Fruit fly (Drosophila melanogaster): ENCODE data around the gene CG1077.
A peak's percentile ranks its signal among the peaks of the same experiment; 100 is the strongest.

Gene CG1077

dm6 chr3R:6187015-6187414 lies 19.7 kb downstream of the CG1077 start, which contains the start of gene NPFR (continued):
- TF ChIP-seq crp (GFP tag; optimal IDR thresholded peaks at IDR 0.05) (peak in 1 of 2 experiments; percentile 47), CG7372 (GFP tag; IDR thresholded peaks at IDR 0.05) (0 out of 2 replicates have a peak, but pooled peaks have one; percentile 30), scrt (GFP tag; optimal IDR thresholded peaks at IDR 0.05) (peak; percentile 59)

- peak; percentile 51 for TF ChIP-seq Blimp-1 (GFP tag; optimal IDR thresholded peaks at IDR 0.05)
- TF ChIP-seq CG5180 (GFP tag; optimal IDR thresholded peaks at IDR 0.05) = no peak
- peak in 1 of 2 experiments; percentile 49 for TF ChIP-seq Pdp1 (GFP tag; optimal IDR thresholded peaks at IDR 0.05)
- peak; percentile 64 for TF ChIP-seq Ets65A (GFP tag)
These were observed 29.1 kb downstream of the CG1077 start for dm6 chr3R:6196416-6196815.

DNA sequence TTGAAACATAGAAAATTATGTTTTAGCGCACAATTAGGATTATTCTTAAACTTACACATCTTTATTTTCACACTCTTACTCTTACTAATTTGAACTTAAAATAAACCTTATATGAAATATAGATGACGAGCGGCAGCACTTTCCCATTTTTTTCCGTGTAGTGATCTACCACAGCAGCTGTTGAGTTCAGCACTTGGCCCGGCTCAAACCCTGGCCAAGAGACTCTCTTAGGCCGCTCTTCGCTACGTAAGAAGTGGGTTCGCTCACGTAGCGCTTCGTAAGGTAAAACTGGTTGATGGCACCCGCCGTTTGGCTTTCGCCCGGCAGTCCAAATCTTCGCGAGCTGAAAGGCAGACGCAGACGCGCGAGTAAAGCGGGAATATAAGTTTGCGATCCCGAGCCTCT lies 31.2 kb downstream of the CG1077 start, which contains the start of gene Osi24:
Gene Osi24 (plus strand): TSS at position 324 of the 405 bp plus-strand sequence.
- TF ChIP-seq CG1603 (tag; optimal IDR thresholded peaks at IDR 0.05) (peak; percentile 74), Aef1 (GFP tag; IDR thresholded peaks at IDR 0.05) (peak; percentile 36; the same call in 1 of the 3 replicates), CG8924 (tag; optimal IDR thresholded peaks at IDR 0.05) (no peak), ro (GFP tag; IDR thresholded peaks at IDR 0.05) (0 out of 2 replicates have a peak, but pooled peaks have one; percentile 14), jigr1 (GFP tag; IDR thresholded peaks at IDR 0.05) (0 out of 3 replicates have a peak, but pooled peaks have one; percentile 39), CG31388 (GFP tag; optimal IDR thresholded peaks at IDR 0.05) (no peak), CG10959 (GFP tag; IDR thresholded peaks at IDR 0.05) (no peak), CTCF (GFP tag; optimal IDR thresholded peaks at IDR 0.05) (no peak), NfI (GFP tag; optimal IDR thresholded peaks at IDR 0.05) (peak; percentile 21), ranshi (GFP tag; IDR thresholded peaks at IDR 0.05) (peak; percentile 51), CG13424 (tag; optimal IDR thresholded peaks at IDR 0.05) (peak; percentile 52), Camta (GFP tag; optimal IDR thresholded peaks at IDR 0.05) (peak; percentile 44), sr (GFP tag; IDR thresholded peaks at IDR 0.05) (no peak), insv (GFP tag; optimal IDR thresholded peaks at IDR 0.05) (no peak), Max (GFP tag; optimal IDR thresholded peaks at IDR 0.05) (peak; percentile 15), wdn (GFP tag; IDR thresholded peaks at IDR 0.05) (0 out of 2 replicates have a peak, but pooled peaks have one; percentile 13), CG18599 (GFP tag; optimal IDR thresholded peaks at IDR 0.05) (peak; percentile 38), CG10979 (tag; optimal IDR thresholded peaks at IDR 0.05) (peak; percentile 60), CG10366 (GFP tag; IDR thresholded peaks at IDR 0.05) (peak; percentile 64), al (GFP tag; IDR thresholded peaks at IDR 0.05) (peak; percentile 22; the same call in 1 of the 2 replicates), H15 (GFP tag; IDR thresholded peaks at IDR 0.05) (peak; percentile 49; the same call in 1 of the 3 replicates), Spps (tag; optimal IDR thresholded peaks at IDR 0.05) (no peak), jumu (GFP tag; optimal IDR thresholded peaks at IDR 0.05) (peak; percentile 36), CG12071 (GFP tag; optimal IDR thresholded peaks at IDR 0.05) (no peak), CG5953 (GFP tag; IDR thresholded peaks at IDR 0.05) (peak; percentile 60; the same call in 1 of the 2 replicates), CG34224 (GFP tag; IDR thresholded peaks at IDR 0.05; ENCODE audit: partially characterized antibody) (no peak), hkb (optimal IDR thresholded peaks at IDR 0.05) (no peak), hkb (GFP tag; IDR thresholded peaks at IDR 0.05) (peak; percentile 68), az2 (GFP tag; optimal IDR thresholded peaks at IDR 0.05) (peak; percentile 39), CG7556 (GFP tag; optimal IDR thresholded peaks at IDR 0.05) (peak; percentile 46), CG9609 (GFP tag; optimal IDR thresholded peaks at IDR 0.05) (peak; percentile 30), Hr3 (GFP tag; optimal IDR thresholded peaks at IDR 0.05) (peak; percentile 39), CG18764 (GFP tag; optimal IDR thresholded peaks at IDR 0.05) (no peak), HmgZ (tag; optimal IDR thresholded peaks at IDR 0.05) (no peak), Ets65A (GFP tag) (peak; percentile 94), CG9437 (GFP tag; optimal IDR thresholded peaks at IDR 0.05) (peak; percentile 94), CG3281 (GFP tag; optimal IDR thresholded peaks at IDR 0.05) (peak; percentile 13), stc (GFP tag; IDR thresholded peaks at IDR 0.05) (peak; percentile 71), Trl (optimal IDR thresholded peaks at IDR 0.05) (peak in 1 of 2 experiments; percentile 13), Trl (GFP tag; optimal IDR thresholded peaks at IDR 0.05) (peak; percentile 15), chif (GFP tag; optimal IDR thresholded peaks at IDR 0.05) (peak; percentile 42 to 44), CG33557 (GFP tag; optimal IDR thresholded peaks at IDR 0.05) (no peak)

Data from whole organism, embryonic.